Fruit fly (Drosophila melanogaster): Measurements from ENCODE around the gene CG10565.

Gene CG10565

DNA sequence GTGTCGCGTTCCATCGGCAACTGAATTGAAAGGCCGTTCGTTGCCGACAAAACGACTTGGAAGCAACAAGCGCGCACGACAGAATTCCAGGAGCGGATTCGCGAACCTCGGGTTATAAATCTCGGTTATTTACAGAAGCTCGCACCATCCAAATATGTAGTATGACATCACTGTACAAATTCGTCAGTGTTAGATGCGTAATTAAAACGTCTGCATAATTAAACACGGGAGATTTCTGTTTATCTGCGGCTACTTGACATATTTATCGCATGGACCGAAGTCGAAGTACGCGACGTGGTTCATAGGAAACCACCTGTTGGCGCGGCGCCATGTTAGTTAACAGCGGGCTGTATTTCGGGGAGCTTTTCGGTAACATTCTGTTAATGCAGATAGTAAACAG lies 35.8 kb upstream of the CG10565 start, which contains the start of gene Ac78C (continued):
- peak; percentile 7 for TF ChIP-seq CG4617 (GFP tag; optimal IDR thresholded peaks at IDR 0.05; ENCODE audit: borderline replicate concordance)
- peak; percentile 77 for TF ChIP-seq Nf-YC (tag; optimal IDR thresholded peaks at IDR 0.05)
- TF ChIP-seq H2.0 (GFP tag; IDR thresholded peaks at IDR 0.05): peak; percentile 77
- TF ChIP-seq pita (GFP tag; optimal IDR thresholded peaks at IDR 0.05): no peak
- TF ChIP-seq CG43689 (GFP tag; IDR thresholded peaks at IDR 0.05): no peak
- peak; percentile 77 for TF ChIP-seq zfh1 (GFP tag; IDR thresholded peaks at IDR 0.05)
- TF ChIP-seq insv (GFP tag; optimal IDR thresholded peaks at IDR 0.05): peak in 1 of 2 experiments; percentile 33
- TF ChIP-seq Poxn (GFP tag; IDR thresholded peaks at IDR 0.05): peak; percentile 77
- no peak for TF ChIP-seq Lpt (GFP tag; optimal IDR thresholded peaks at IDR 0.05)
- peak; percentile 42 for TF ChIP-seq cato (GFP tag; optimal IDR thresholded peaks at IDR 0.05; ENCODE audit: borderline replicate concordance)
- no peak; the same call in 1 of the 2 replicates for TF ChIP-seq CG8765 (GFP tag; IDR thresholded peaks at IDR 0.05)
- TF ChIP-seq pzg (GFP tag; optimal IDR thresholded peaks at IDR 0.05): peak; percentile 27
- peak; percentile 91 for TF ChIP-seq CG2678 (tag; optimal IDR thresholded peaks at IDR 0.05)
- peak; percentile 65 to 77 for TF ChIP-seq chif (GFP tag; optimal IDR thresholded peaks at IDR 0.05)
- peak; percentile 59 for TF ChIP-seq Hr3 (GFP tag; optimal IDR thresholded peaks at IDR 0.05)
- TF ChIP-seq toy (GFP tag; IDR thresholded peaks at IDR 0.05): peak; percentile 85
- TF ChIP-seq CG30403 (GFP tag; optimal IDR thresholded peaks at IDR 0.05): peak; percentile 68
- TF ChIP-seq gce (GFP tag; IDR thresholded peaks at IDR 0.05): peak; percentile 83; the same call in 2 of the 3 replicates
- TF ChIP-seq CG6175 (GFP tag; IDR thresholded peaks at IDR 0.05): peak; percentile 82; the same call in 2 of the 3 replicates
- peak; percentile 86 for TF ChIP-seq PHDP (tag; optimal IDR thresholded peaks at IDR 0.05)
- TF ChIP-seq gcm2 (GFP tag; optimal IDR thresholded peaks at IDR 0.05): peak; percentile 74
- TF ChIP-seq usp (GFP tag; optimal IDR thresholded peaks at IDR 0.05): no peak
- TF ChIP-seq sqz (GFP tag; optimal IDR thresholded peaks at IDR 0.05): peak; percentile 22
- no peak for TF ChIP-seq kni (GFP tag; optimal IDR thresholded peaks at IDR 0.05)
- peak; percentile 87 for TF ChIP-seq gsb (GFP tag; IDR thresholded peaks at IDR 0.05)
- peak; percentile 82 for TF ChIP-seq nau (GFP tag; optimal IDR thresholded peaks at IDR 0.05)
- peak; percentile 67; the same call in 1 of the 2 replicates for TF ChIP-seq amos (GFP tag; IDR thresholded peaks at IDR 0.05; ENCODE audit: partially characterized antibody)
- peak; percentile 99 for TF ChIP-seq CG15601 (tag; optimal IDR thresholded peaks at IDR 0.05)
- TF ChIP-seq Lim3 (GFP tag; IDR thresholded peaks at IDR 0.05): peak; percentile 26; the same call in 1 of the 2 replicates
- peak; percentile 65 for TF ChIP-seq pfk (GFP tag; optimal IDR thresholded peaks at IDR 0.05)
- TF ChIP-seq mld (GFP tag; IDR thresholded peaks at IDR 0.05; ENCODE audit: partially characterized antibody): no peak
- peak; percentile 64 for TF ChIP-seq CG12155 (GFP tag; optimal IDR thresholded peaks at IDR 0.05)
- peak; percentile 91 for TF ChIP-seq CG15269 (tag; optimal IDR thresholded peaks at IDR 0.05)
- no peak for TF ChIP-seq hb (GFP tag; IDR thresholded peaks at IDR 0.05; ENCODE audit: partially characterized antibody)
- TF ChIP-seq sob (GFP tag; IDR thresholded peaks at IDR 0.05): peak; percentile 95
- peak; percentile 63 for TF ChIP-seq kay (GFP tag; optimal IDR thresholded peaks at IDR 0.05)
- peak; percentile 75 for TF ChIP-seq CG10274 (GFP tag; optimal IDR thresholded peaks at IDR 0.05)
- TF ChIP-seq Rx (GFP tag; IDR thresholded peaks at IDR 0.05): peak; percentile 68
- peak; percentile 77 for TF ChIP-seq Optix (GFP tag; IDR thresholded peaks at IDR 0.05)
- TF ChIP-seq GATAe (GFP tag; conservative IDR thresholded peaks at IDR 0.05): peak; percentile 40; the same call in 1 of the 2 replicates
- peak; percentile 58 for TF ChIP-seq CG16815 (GFP tag; optimal IDR thresholded peaks at IDR 0.05)
- peak; percentile 79 for TF ChIP-seq tin (GFP tag; optimal IDR thresholded peaks at IDR 0.05)
- peak; percentile 81 for TF ChIP-seq al (GFP tag; IDR thresholded peaks at IDR 0.05)
- no peak for TF ChIP-seq yki (optimal IDR thresholded peaks at IDR 0.05)
- TF ChIP-seq psq (GFP tag; optimal IDR thresholded peaks at IDR 0.05): peak; percentile 18
- peak; percentile 80 for TF ChIP-seq D19B (GFP tag; optimal IDR thresholded peaks at IDR 0.05)
- TF ChIP-seq ranshi (GFP tag; IDR thresholded peaks at IDR 0.05): peak; percentile 89
- peak; percentile 22 for TF ChIP-seq CG3407 (GFP tag; optimal IDR thresholded peaks at IDR 0.05)
- TF ChIP-seq az2 (GFP tag; optimal IDR thresholded peaks at IDR 0.05): peak; percentile 66
- peak; percentile 69 for TF ChIP-seq danr (GFP tag; IDR thresholded peaks at IDR 0.05)
- no peak for TF ChIP-seq CG17829 (tag; optimal IDR thresholded peaks at IDR 0.05)
- peak; percentile 65 for TF ChIP-seq Max (GFP tag; optimal IDR thresholded peaks at IDR 0.05)

Data from whole organism, embryonic.